Fruit fly (Drosophila melanogaster) whole organism, prepupa: ENCODE measurements around the gene ECSIT.

ENCODE experiments used
- CG7368 ChIP-seq: fragments of 200-800 bp; sonication (Bioruptor generic); optimal IDR thresholded peaks from 3 replicates; lab custom pipeline; 2016; ENCODE audit warnings: missing biosample characterization, missing genetic modification characterization
- Eip93F ChIP-seq: fragments of 200-800 bp; sonication (Bioruptor generic); optimal IDR thresholded peaks from 2 replicates; lab custom pipeline; 2016; ENCODE audit warnings: missing biosample characterization, mild to moderate bottlenecking, missing genetic modification characterization
- Hr39 ChIP-seq: fragments of 200-800 bp; sonication (Bioruptor generic); optimal IDR thresholded peaks from 2 replicates; lab custom pipeline; 2016; ENCODE audit warnings: missing biosample characterization, missing genetic modification characterization
- ss ChIP-seq, 2 experiments: fragments of 200-800 bp; sonication (Bioruptor generic); optimal IDR thresholded peaks; 2 replicates in 1 of 2; 3 replicates in 1 of 2; lab custom pipeline; 2017 to 2018; ENCODE audit warnings: mild to moderate bottlenecking in 2 of 2, missing biosample characterization in 2 of 2, missing genetic modification characterization in 2 of 2, moderate library complexity in 1 of 2

DNA sequence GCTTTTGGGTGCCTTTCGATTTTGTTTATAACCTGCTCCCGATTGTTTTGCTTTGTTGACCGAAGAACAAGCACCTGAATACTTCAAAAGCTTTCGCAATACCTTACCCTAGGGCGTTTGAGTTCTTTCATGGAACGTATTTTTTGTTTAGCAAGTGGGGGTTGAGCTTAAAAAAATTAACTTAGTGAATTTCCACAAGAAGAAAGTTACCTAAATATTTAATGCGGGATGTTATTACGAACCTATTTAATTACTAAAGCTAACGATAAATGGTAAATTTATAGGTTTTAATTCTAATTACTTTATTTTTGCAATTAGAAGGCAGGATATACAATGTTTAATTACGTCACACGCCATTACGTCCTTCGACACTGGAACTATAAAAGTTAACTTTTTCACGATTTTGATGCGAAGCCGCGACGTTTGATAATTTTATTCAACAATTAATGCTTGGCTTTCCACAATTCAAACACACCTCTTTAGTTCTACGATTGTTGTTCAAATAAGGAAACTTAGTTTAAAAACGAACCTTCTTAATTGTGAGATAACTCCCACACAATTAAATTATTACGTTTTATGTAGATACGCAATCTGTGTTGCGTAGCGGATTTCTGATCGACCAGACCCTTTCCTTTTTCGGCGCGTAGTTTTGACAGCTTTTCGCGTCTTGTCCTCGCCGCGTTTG is 5.0 kb downstream of the ECSIT start:
- TF ChIP-seq Hr39 (GFP tag; lab: Kevin White, UChicago) (peak; percentile 43), CG7368 (GFP tag; lab: Kevin White, UChicago) (no peak), Eip93F (no peak), ss (GFP tag; optimal IDR thresholded peaks at IDR 0.05; lab: Kevin White, UChicago) (peak in 1 of 2 experiments; percentile 4)
